Worm (Caenorhabditis elegans): ENCODE measurements around the gene T17A3.12.
A peak's percentile ranks its signal among the peaks of the same experiment; 100 is the strongest.

T17A3.12 gene

ce11 chrIII:131627-132026 lies 13.4 kb downstream of the T17A3.12 start (continued):
- TF ChIP-seq pha-4 (GFP tag; IDR thresholded peaks at IDR 0.05): no peak
- TF ChIP-seq pha-4 (tag; optimal IDR thresholded peaks at IDR 0.05): no peak
- no peak for TF ChIP-seq ceh-28 (tag; optimal IDR thresholded peaks at IDR 0.05)
- no peak for TF ChIP-seq ceh-32 (tag; optimal IDR thresholded peaks at IDR 0.05; ENCODE audit: poor library complexity)
- TF ChIP-seq dpl-1 (GFP tag; optimal IDR thresholded peaks at IDR 0.05): peak; percentile 50
- no peak for TF ChIP-seq daf-19 (GFP tag; conservative IDR thresholded peaks at IDR 0.05)
- TF ChIP-seq Y5F2A.4 (GFP tag; optimal IDR thresholded peaks at IDR 0.05): no peak

- TF ChIP-seq pqm-1 (tag; optimal IDR thresholded peaks at IDR 0.05) (peak; percentile 10), dve-1 (tag; optimal IDR thresholded peaks at IDR 0.05; ENCODE audit: insufficient read depth) (peak; percentile 40), daf-16 (GFP tag; optimal IDR thresholded peaks at IDR 0.05) (no peak), daf-16 (tag; optimal IDR thresholded peaks at IDR 0.05) (peak; percentile 78), hlh-11 (tag; optimal IDR thresholded peaks at IDR 0.05) (peak; percentile 13), hmg-1.1 (GFP tag; IDR thresholded peaks at IDR 0.05) (no peak)
Observed at ce11 chrIII:130650-131049, 14.3 kb downstream of the T17A3.12 start, which contains the start of the genes nhr-280 and C29F9.2. Gene nhr-280 (minus strand): TSS chrIII:130750. Gene C29F9.2 (plus strand): TSS chrIII:130947.

- TF ChIP-seq unc-130 (GFP tag; optimal IDR thresholded peaks at IDR 0.05) (no peak), egl-27 (tag; optimal IDR thresholded peaks at IDR 0.05) (no peak), lin-13 (GFP tag; optimal IDR thresholded peaks at IDR 0.05) (no peak), dmd-8 (GFP tag; IDR thresholded peaks at IDR 0.05) (no peak), attf-4 (tag; optimal IDR thresholded peaks at IDR 0.05) (no peak), ZK337.2 (GFP tag; IDR thresholded peaks at IDR 0.05) (no peak)
Observed at ce11 chrIII:124478-124877, 20.5 kb downstream of the T17A3.12 start, which contains the start of gene pals-23. Gene pals-23 (plus strand): TSS chrIII:124778.

- TF ChIP-seq egl-43 (GFP tag; IDR thresholded peaks at IDR 0.05): 0 out of 2 replicates have a peak, but pooled peaks have one; percentile 23
- TF ChIP-seq set-16 (GFP tag; IDR thresholded peaks at IDR 0.05): peak; percentile 82
Observed at ce11 chrIII:121983-122449, 23.0 kb downstream of the T17A3.12 start, which contains the start of gene C29F9.12. Gene C29F9.12 (minus strand): TSS chrIII:122033.

- TF ChIP-seq zip-2 (tag; optimal IDR thresholded peaks at IDR 0.05) (peak; percentile 46), daf-8 (GFP tag; IDR thresholded peaks at IDR 0.05) (no peak), mxl-3 (GFP tag; optimal IDR thresholded peaks at IDR 0.05) (peak; percentile 3), F26F4.8 (GFP tag; conservative IDR thresholded peaks at IDR 0.05) (no peak), dve-1 (tag; optimal IDR thresholded peaks at IDR 0.05; ENCODE audit: insufficient read depth) (peak; percentile 61), dmd-6 (GFP tag; IDR thresholded peaks at IDR 0.05) (peak; percentile 59), ctbp-1 (GFP tag; IDR thresholded peaks at IDR 0.05) (no peak), mep-1 (tag; optimal IDR thresholded peaks at IDR 0.05) (no peak), saeg-2 (GFP tag; IDR thresholded peaks at IDR 0.05) (no peak), D1046.2 (GFP tag; IDR thresholded peaks at IDR 0.05) (no peak), aha-1 (tag) (peak; percentile 62), hlh-11 (tag; optimal IDR thresholded peaks at IDR 0.05) (peak; percentile 74), ceh-28 (tag; optimal IDR thresholded peaks at IDR 0.05) (no peak), egl-43 (GFP tag; IDR thresholded peaks at IDR 0.05) (no peak), nhr-102 (tag; optimal IDR thresholded peaks at IDR 0.05) (no peak), php-3 (GFP tag; IDR thresholded peaks at IDR 0.05) (peak; percentile 55; the same call in 1 of the 2 replicates), daf-12 (tag; optimal IDR thresholded peaks at IDR 0.05) (no peak), ceh-44 (GFP tag; IDR thresholded peaks at IDR 0.05) (no peak), T26A8.4 (GFP tag; IDR thresholded peaks at IDR 0.05) (no peak), pqm-1 (tag; optimal IDR thresholded peaks at IDR 0.05) (peak; percentile 94), daf-16 (GFP tag; optimal IDR thresholded peaks at IDR 0.05) (no peak), daf-16 (tag; optimal IDR thresholded peaks at IDR 0.05) (peak; percentile 98), nhr-28 (tag; optimal IDR thresholded peaks at IDR 0.05) (peak; percentile 86), skn-1 (tag; optimal IDR thresholded peaks at IDR 0.05) (no peak)
Observed at ce11 chrIII:120199-120598, 24.8 kb downstream of the T17A3.12 start, which contains the start of gene pals-24. Gene pals-24 (plus strand): TSS chrIII:120435.
